Fruit fly (Drosophila melanogaster): ENCODE results near the gene Rab9Fb.
"Not testable (repeated sequence)": the region's sequence is repeated elsewhere in the genome, so short reads cannot be mapped to it uniquely, and the experiment has no call there.

DNA sequence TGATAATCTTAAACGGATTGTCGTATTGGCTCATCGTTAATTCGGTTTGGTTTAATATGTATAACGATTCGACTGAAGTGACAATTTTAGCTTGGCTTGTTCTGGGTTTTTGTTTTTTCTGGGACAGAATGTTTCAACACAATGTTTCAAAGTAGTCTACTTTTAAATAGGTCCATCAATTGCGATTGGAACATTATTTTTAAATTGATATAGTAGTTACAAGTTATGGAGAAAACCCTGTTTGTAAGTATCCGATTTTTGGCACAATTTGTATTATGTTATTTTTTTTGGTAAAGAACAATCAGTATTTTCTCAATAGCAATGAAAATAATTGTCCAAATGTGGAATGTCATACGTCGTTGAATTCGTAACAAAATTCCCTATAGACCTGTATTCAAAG lies 1.4 kb downstream of the Rab9Fb start, which contains the start of gene Rab9Fa:
- TF ChIP-seq CG6163 (GFP tag; IDR thresholded peaks at IDR 0.05); fkh (GFP tag; optimal IDR thresholded peaks at IDR 0.05); CG10669 (GFP tag; optimal IDR thresholded peaks at IDR 0.05); svp (GFP tag); Lpt (GFP tag; optimal IDR thresholded peaks at IDR 0.05): not testable (repeated sequence)
